Fruit fly (Drosophila melanogaster) ovary, adult (tissue): ENCODE results near the gene Pus10.

Experiments
- CG17801 ChIP-seq: fragments of 200-800 bp; optimal IDR thresholded peaks from 2 replicates; lab custom pipeline; 2019; ENCODE audit warnings: missing biosample characterization, mild to moderate bottlenecking, missing genetic modification characterization, moderate library complexity; ENCODE audit not compliant: partially characterized antibody

Pus10 gene

DNA sequence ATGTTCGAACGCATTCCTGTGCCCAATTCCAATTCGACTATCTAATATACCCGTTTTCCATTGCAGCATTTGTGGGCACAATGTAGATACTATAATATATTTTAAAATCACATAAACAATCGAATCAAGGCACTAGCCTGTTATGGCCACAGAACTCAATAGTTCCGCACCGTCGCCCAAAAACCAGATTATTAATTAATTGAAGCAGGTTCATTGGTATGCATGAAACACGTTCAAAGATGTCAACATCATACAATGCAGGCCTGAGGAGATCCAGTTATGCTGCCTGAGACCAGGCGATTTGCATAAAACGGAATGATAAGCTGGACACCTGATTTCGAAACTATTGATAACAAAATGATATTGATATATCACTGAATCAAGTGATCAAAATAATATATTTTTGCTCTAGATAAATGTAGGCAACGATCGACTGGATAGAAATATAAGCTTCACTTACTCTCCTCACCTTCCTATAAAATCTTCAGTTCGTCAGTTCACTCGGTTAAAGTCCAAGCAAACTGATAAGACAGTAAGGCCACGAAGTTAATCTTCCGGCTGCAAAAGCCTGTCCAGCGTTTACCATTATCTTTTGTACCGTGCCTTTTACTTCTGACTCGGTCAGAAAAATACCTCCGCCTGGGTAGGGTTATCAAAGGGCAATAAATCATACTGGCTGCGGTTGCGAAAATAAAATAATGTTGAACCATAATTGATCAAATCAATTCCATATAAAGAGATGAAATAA is 19.5 kb downstream of the Pus10 start:
- no peak for TF ChIP-seq CG17801 (GFP tag; lab: Kevin White, UChicago)

DNA sequence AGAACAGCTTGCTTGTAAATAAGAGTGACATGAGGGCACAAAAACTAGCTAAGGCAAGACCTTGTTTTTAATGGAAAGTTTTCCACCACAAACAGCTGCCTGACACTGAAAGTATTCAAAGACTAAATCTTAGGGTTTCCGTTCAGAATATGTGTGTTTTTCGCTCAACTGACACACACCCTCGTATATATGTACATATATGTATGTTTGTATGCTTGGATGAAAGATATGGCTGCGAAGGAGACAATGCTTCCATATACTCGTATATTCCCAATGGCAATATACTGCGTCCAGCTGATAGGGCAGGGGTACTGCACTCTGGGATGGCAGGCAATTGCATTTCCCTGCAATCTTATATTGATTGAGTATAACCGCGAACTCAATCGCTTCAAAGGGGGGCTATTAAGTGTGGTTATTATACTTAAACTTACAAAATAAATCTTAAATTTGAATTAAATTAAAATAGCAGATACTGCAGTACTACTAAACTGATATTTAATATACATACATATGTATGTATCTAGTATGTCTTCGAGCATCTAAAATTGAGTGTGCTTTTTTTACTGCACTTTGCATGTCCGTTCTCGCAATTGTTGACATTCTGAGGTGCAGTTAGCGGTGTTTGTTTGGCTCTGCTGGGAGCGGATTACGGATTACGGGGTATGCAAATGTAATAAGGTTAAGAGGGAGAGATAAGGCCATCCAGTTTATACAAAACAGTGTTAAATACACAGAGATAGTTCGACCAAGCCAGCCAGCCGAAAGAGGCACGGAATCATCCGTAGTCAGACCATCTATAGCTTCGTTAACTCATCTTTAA is 20.3 kb downstream of the Pus10 start:
- no peak for TF ChIP-seq CG17801 (GFP tag; lab: Kevin White, UChicago)

DNA sequence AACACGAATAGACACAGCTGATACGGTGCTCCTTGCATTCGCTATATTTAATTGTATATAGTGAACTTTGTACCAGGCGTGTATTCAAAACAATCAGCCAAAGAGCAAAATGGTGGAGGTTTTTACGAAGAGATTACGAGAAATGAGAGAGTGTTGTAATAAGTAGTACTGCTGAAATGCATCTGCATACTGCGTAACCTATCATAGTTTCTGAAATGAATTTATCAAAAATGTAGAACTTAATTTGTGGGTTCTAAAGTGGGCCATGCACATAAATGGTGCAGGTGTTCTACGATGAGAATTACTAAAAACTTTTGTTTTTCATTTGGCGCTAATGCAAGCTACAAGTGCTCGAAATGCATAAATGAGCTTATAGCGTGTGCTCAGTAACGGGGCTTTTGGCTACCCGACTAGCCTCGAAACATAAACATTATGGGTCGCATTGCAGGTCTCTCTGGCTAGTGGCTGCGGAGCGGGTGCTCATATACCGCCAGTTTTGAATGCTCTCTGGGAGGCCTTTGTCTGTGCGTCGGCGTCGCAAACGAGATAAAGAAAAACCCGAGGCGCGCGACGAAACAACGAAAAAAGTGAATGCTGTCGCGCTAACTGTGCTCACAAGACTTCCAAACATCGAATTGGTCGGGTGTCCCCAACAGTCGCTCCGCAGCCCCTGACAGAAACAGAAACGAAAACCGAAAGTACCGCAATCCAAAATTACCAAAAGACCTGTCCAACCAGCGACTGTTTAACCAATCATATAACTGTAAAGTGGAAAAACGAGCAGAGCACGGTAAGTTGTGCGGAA is 23.4 kb downstream of the Pus10 start, which contains the start of gene Gs1:
TSS of gene Gs1 (plus strand) at position 612 of the 805 bp plus-strand sequence.
- peak; percentile 49 for TF ChIP-seq CG17801 (GFP tag; lab: Kevin White, UChicago)

DNA sequence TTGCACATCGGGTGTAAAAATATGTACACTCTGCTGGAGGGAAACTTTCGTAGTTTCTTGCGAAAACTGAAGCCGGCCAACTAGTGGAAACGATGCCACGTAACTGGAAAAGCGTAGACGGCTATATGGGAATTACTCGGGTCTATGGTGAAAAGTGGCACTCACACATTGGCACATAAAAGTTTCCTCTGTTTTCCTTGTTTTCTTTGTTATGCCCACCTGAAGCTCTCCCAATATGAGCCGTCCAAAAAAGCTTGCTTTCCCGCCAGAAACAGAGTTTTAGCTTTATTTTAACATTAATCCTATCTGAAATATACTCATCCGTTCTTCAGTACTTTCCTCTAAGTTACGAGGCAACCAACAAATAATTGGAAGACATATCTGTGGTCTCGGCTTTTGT is 24.4 kb downstream of the Pus10 start, which contains the start of gene CG3164:
TSS of gene CG3164 (minus strand) at position 101 of the 400 bp plus-strand sequence.
- TF ChIP-seq CG17801 (GFP tag; lab: Kevin White, UChicago) = no peak

DNA sequence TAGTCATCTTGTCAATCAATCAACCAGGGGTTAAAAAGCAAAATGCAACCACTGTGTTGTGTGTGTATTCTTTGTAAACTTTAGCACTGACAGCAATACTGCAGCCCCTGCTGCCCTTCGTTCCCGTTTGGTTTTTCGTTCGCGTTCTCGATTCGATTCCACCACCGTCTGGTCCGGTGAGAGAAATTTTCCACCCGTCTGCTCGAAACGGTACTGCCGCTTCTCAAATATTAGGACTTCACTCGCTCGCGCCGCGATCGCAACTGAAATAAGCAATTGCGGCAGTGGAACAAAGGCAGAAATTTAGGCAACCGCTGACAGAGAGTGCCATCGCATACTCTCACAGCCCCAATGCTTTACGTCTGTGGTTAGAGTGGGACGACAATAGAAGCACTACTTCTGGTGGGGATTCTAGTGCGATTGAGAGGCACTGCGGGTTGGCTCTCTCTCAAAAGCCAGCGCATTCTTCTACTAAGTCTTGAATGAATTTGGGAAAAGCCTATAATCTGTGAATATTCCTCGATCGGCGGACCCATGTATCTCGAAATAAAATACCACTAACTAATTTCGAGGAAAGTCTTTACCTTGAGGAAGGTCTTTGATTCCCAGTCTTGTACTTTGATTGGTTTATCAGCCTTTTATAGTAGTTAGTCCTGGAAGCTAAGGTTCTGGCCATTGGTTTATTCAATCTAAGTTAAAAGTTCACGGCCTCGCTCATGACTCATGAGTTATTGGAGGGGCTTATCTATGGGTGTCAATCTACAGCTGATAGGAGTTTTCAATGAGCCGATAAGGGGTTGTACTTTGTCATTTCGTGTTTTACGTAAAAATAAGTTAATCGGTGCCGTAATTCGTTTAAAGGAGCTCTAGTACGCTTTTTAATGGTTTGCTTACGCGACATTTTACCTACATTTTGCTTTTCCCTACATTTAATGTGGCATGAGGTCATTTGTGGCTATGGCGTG is 25.8 kb downstream of the Pus10 start:
- peak; percentile 91 for TF ChIP-seq CG17801 (GFP tag; lab: Kevin White, UChicago)

DNA sequence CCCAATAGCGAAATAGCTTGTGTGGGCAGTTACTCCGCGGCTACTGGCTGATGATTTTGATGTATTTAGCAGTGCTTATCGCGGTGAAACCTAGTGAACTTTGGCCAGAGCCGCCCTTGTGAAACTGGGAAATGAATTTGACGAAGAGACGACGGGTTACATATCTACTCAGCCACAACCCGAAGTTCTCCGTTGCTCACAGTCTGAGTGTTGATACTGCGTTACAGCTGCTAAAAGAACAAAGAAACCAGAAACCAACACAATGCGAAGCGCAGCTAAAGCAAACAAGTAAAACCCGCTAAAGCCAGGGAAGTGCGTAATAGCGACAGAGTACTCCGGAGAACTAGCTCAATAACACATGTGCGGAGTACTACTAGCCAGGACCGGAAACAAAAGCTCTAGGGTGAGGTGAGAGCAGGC is 26.8 kb downstream of the Pus10 start:
- no peak for TF ChIP-seq CG17801 (GFP tag; lab: Kevin White, UChicago)

DNA sequence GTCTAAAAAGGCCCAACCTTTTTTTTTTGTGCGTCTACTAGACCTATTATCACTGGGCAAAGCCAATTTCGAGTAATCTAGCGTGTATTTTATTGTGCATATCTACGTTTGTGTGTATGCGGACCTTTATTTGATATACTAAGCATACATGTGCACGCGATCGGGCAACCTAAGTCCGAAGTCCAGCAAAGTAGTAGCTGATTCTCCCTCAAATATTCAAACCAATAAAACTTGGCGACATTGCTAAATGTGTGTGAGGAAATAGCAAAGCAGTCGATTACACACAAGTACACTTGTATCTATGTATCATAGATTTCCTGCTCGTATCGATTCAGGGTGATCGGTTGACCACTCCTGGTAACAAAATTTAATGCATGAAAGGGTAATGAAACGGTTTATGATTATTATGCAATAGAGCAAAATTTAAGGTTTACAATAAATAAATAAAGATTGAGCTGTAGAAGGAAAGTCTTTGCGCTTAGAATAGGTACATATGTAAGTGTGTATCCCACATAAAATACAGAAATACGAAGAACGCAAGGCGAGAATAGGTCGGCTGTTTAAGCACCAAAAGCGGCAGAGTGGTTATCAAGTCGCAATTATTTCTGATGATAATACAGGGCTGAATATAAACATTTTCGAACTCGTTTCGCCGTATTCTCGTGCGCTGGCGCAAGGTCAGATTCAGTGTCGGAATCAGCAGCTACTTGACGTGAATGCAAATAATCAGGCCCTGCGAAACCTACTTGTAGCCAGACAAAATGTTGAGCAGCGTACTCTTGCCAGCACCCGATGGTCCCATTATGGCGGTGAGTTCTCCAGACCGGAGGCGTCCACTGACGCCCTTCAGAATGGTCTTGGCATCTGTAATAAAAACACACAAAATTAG is 29.5 kb downstream of the Pus10 start:
- peak; percentile 46 for TF ChIP-seq CG17801 (GFP tag; lab: Kevin White, UChicago)

DNA sequence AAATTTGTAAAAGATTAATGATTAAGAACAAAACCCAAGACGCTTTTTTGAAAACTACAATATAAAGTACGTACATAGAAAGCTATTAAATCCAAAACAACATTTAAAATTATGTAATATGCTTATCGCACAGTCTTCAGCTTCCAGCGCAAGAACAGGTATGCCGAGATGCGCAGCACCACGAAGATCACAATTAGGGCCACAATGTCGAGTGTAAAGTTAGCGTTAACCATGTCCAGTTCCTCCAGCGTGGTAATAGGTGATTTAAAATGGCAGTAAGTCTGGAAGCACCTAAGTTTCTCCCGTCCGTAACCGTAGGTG is 32.1 kb downstream of the Pus10 start:
- TF ChIP-seq CG17801 (GFP tag; lab: Kevin White, UChicago) = no peak

DNA sequence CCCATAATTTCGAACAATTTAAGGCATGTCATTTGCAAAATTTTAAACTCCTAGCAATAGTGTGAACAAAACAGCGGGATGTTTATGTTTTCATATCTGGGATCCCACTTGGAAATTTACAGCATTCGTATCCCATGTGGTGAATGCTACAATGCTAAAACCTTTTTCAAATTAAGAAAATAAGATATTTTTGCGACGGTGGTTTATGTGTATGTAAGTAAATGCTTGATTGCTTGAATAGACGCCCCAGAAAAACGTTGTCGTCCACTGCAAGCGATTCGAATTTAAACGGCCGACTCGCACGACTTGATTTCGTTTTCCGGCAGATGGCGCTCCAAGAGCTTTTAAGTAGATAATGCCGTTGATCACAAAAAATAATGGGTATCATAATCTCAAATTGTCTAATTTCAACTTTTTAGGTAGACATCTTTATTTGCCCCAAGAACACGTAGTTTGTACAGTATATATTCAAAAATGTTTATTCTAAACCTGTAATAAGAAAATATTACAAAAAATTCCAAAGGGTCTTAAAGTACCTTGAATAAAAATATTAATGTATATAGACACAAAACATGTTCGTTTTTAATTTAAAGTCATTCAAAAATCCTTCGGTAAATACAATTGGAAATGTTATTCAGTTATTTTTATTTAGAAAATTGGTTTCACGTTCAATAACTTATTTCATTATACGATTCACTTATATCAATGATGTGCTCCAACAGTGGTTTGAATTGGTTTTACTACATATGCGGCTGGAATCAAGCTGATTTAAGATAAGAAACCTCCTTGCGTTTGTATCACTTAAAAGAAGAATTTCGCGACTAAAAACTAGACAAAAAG is 32.7 kb downstream of the Pus10 start:
- TF ChIP-seq CG17801 (GFP tag; lab: Kevin White, UChicago) = no peak

DNA sequence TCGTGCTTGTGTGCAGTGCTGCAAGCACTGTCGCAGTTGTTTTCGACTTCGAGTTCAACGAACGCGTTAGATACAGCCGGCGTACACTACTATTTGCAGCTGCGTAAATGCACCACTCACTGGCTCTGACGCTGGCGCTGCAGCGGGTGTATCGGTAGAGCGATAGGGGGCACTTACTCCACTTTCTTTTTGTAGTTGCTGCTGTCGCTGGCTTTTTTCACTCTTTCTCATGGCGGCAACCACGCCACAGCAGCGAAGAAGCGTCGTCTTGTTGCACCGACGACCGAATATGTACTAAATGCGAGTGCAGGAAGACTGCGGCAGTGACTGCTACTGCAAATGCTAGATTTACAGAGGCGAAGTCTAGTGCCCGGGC is 33.7 kb downstream of the Pus10 start, which contains the start of gene CG4822:
TSS of gene CG4822 (minus strand) at position 299 of the 376 bp plus-strand sequence.
- TF ChIP-seq CG17801 (GFP tag; lab: Kevin White, UChicago) = no peak

DNA sequence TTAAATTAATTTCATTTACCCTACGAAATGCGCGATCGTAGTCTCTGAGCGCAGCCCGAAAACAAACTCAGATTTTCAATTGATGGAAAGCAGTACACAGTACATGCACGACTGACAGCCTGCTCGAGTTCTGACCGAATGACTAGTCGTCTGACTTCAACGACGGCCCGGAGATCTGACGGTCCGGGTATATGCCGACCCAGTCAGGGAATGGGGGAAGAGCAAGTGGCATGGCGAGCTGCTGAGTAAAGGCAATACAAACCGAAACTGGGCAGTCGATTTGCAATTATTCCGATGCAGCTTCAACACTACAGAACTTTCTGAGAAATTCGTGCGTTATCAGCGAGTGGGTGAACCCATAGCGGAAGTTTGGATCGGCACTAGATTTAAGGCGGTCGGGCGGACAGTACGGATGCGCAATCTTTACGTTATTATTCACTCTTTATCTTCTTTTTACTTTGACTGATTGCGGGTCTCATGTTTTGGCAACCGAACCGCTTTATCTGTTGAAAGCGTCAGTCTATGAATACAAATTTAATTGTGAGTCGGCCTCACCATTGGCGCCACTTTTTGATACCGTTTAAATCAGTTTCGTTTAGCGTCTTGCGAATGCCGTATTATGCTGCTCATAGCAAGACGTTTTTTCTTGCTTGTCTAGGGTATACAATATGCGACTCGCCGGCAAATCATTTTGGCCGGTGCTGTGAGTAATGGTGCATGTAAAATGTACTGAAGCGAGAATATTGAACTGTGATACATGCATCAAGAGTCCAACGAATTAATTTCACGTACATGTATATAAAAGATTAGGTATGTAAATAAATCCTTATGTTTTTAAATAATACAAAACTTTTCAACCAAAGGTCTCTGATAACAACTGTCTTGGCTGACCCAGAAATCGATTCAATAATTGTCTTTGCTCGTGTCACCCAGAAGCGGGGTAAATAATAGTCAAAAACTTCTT is 34.3 kb downstream of the Pus10 start:
- TF ChIP-seq CG17801 (GFP tag; lab: Kevin White, UChicago) = no peak
